Fruit fly (Drosophila melanogaster) whole organism, embryonic: Measurements from ENCODE around the gene CG42340.

Source experiments
- Aef1 ChIP-seq: fragments of 200-800 bp; sonication (Bioruptor generic); IDR thresholded peaks from 3 replicates; pipeline ENCODE4 v1.3.6; 2022; ENCODE audit warnings: missing biosample characterization, missing genetic modification characterization
- CG10147 ChIP-seq: fragments of 200-800 bp; sonication (Bioruptor generic); optimal IDR thresholded peaks from 2 replicates; lab custom pipeline; 2019; ENCODE audit warnings: missing biosample characterization, mild to moderate bottlenecking, missing genetic modification characterization, moderate library complexity
- CG7556 ChIP-seq: fragments of 200-800 bp; sonication (Bioruptor generic); optimal IDR thresholded peaks from 2 replicates; lab custom pipeline; 2017; ENCODE audit warnings: missing biosample characterization, mild to moderate bottlenecking, missing genetic modification characterization
- Dip3 ChIP-seq: fragments of 200-800 bp; sonication (Bioruptor generic); optimal IDR thresholded peaks from 3 replicates; lab custom pipeline; 2016; ENCODE audit warnings: missing biosample characterization, missing genetic modification characterization
- Vsx1 ChIP-seq: fragments of 200-800 bp; sonication (Bioruptor generic); optimal IDR thresholded peaks from 2 replicates; lab custom pipeline; 2017; ENCODE audit warnings: missing biosample characterization, mild to moderate bottlenecking, missing genetic modification characterization, missing genetic modification reagents
- YL-1 ChIP-seq: fragments of 200-800 bp; sonication (Bioruptor generic); optimal IDR thresholded peaks from 3 replicates; lab custom pipeline; 2017; ENCODE audit warnings: missing biosample characterization, mild to moderate bottlenecking, missing genetic modification characterization
- knrl ChIP-seq: fragments of 200-800 bp; sonication (Bioruptor generic); IDR thresholded peaks from 3 replicates; pipeline ENCODE4 v1.3.6; 2022; ENCODE audit warnings: missing biosample characterization, missing genetic modification characterization; ENCODE audit not compliant: partially characterized antibody
- maf-S ChIP-seq: fragments of 200-800 bp; sonication (Bioruptor generic); optimal IDR thresholded peaks from 2 replicates; lab custom pipeline; 2016; ENCODE audit warnings: missing biosample characterization, missing genetic modification characterization
- twi ChIP-seq: fragments of 200-800 bp; optimal IDR thresholded peaks from 2 replicates; lab custom pipeline; 2019; ENCODE audit warnings: missing biosample characterization, mild to moderate bottlenecking, missing genetic modification characterization, moderate library complexity

dm6 chrX:6533101-6533636 lies 9.0 kb upstream of the CG42340 start, which contains the start of gene RpL7A:
- TF ChIP-seq Vsx1 (GFP tag; lab: Kevin White, UChicago): peak; percentile 60
- peak; percentile 34 for TF ChIP-seq CG7556
- peak; percentile 88 for TF ChIP-seq YL-1 (GFP tag; lab: Kevin White, UChicago)
- TF ChIP-seq maf-S (GFP tag; lab: Kevin White, UChicago): no peak
- TF ChIP-seq twi (tag; lab: Kevin White, UChicago): peak; percentile 30
- peak; percentile 35; the same call in 1 of the 3 replicates for TF ChIP-seq knrl (GFP tag; lab: Robert Waterston, UW)
- no peak for TF ChIP-seq CG10147 (GFP tag; lab: Kevin White, UChicago)
- TF ChIP-seq Dip3: peak; percentile 27
- no peak; the same call in 2 of the 3 replicates for TF ChIP-seq Aef1 (GFP tag; lab: Robert Waterston, UW)
